Fruit fly (Drosophila melanogaster) S2 (cell line): ENCODE measurements around the gene CG10996.

Experiments
- CG8478 ChIP-seq: fragments of >200 bp; optimal IDR thresholded peaks from 2 replicates; lab custom pipeline; 2018
- CTCF ChIP-seq, 2 experiments: fragments of >200 bp; optimal IDR thresholded peaks; 2 replicates each; lab custom pipeline; 2018

DNA sequence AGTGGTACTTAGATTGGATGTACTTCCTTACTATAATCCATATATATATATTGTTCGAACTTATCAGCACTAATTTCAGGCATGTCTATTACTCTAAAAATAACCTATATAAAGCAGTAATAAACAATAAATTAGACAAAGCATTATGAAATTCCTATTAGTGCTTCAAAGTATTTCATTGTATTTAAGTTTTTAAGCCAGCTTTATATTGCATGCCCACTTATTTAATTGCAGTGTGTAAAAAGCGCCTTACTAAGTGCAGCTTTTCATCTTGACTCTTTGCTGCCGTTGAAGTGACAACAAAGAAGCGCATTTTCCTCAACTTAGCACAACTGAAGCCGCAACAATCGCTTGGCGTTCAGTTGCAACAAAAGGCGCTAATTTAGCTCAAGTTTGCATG lies 21.4 kb upstream of the CG10996 start:
- TF ChIP-seq CG8478 (lab: Kevin White, UChicago) = no peak
- TF ChIP-seq CTCF (optimal IDR thresholded peaks at IDR 0.05; lab: Kevin White, UChicago) = no peak
